Fruit fly (Drosophila melanogaster) S2 (cell line): ENCODE results near the gene CG3655.

Experiments
- CG8478 ChIP-seq: fragments of >200 bp; optimal IDR thresholded peaks from 2 replicates; lab custom pipeline; 2018
- CTCF ChIP-seq, 2 experiments: fragments of >200 bp; optimal IDR thresholded peaks; 2 replicates each; lab custom pipeline; 2018

DNA sequence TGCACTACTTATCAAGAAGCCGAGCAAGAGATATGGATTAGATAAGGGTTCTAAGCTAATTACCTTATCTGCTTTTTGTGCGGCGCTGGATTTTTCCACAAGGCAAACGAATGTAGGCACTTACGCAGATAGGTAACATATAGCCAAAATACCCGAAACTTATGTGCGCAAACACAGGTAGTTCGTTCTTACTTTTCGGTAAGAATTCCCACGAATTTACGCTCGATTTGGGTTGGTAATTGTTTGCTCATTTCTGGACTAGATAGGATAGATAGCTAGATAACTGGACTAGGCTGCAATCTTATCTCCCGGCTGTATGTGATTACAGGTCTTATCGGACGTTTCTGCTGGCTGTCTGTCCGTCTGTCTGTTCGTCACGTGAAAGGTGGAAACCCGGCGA lies 14.3 kb downstream of the CG3655 start:
- no peak for TF ChIP-seq CTCF (optimal IDR thresholded peaks at IDR 0.05; lab: Kevin White, UChicago)
- no peak for TF ChIP-seq CG8478 (lab: Kevin White, UChicago)
